Fruit fly (Drosophila melanogaster) whole organism, larva: ENCODE results near the gene VhaPPA1-1.
A peak's percentile ranks its signal among the peaks of the same experiment; 100 is the strongest.

Source experiments
- noc ChIP-seq: fragments of 200-800 bp; sonication (Bioruptor generic); optimal IDR thresholded peaks from 3 replicates; lab custom pipeline; 2019; ENCODE audit warnings: missing biosample characterization, mild to moderate bottlenecking, missing genetic modification characterization, moderate library complexity

The VhaPPA1-1 gene

dm6 chr3R:14903837-14904431, at the start of gene VhaPPA1-1:
TSS of gene VhaPPA1-1 (minus strand) at chr3R:14904061.
- peak; percentile 11 for TF ChIP-seq noc

dm6 chr3R:14917927-14918829, 14.3 kb upstream of the VhaPPA1-1 start, which contains the start of gene Sdr:
TSS of gene Sdr (plus strand) at chr3R:14918628.
- TF ChIP-seq noc, result peak; percentile 31

dm6 chr3R:14912449-14912987, 8.7 kb upstream of the VhaPPA1-1 start:
- TF ChIP-seq noc, result no peak

- TF ChIP-seq noc, result no peak
Measured at dm6 chr3R:14901408-14902352, 2.2 kb downstream of the VhaPPA1-1 start, which contains the start of gene RpS5b. TSS of gene RpS5b (minus strand) at chr3R:14901563.

- no peak for TF ChIP-seq noc
Measured at dm6 chr3R:14900177-14900576, 3.7 kb downstream of the VhaPPA1-1 start, which contains the start of gene VhaPPA1-2. TSS of gene VhaPPA1-2 (minus strand) at chr3R:14900277.

dm6 chr3R:14898280-14898756, 5.5 kb downstream of the VhaPPA1-1 start, which contains the start of the genes Nup93-2 and CG3817:
TSS of gene Nup93-2 (minus strand) at chr3R:14898372.
TSS of gene CG3817 (plus strand) at chr3R:14898739.
- TF ChIP-seq noc, result no peak

- TF ChIP-seq noc, result no peak
Measured at dm6 chr3R:14894783-14894883, 9.2 kb downstream of the VhaPPA1-1 start, which contains the start of gene CG14860. TSS of gene CG14860 (plus strand) at chr3R:14894784.

dm6 chr3R:14893791-14894782, 9.8 kb downstream of the VhaPPA1-1 start, which contains the start of gene Dph2:
TSS of gene Dph2 (minus strand) at chr3R:14893954.
- peak; percentile 28 for TF ChIP-seq noc

- no peak for TF ChIP-seq noc
Measured at dm6 chr3R:14890064-14890709, 13.7 kb downstream of the VhaPPA1-1 start, which contains the start of the genes CycC and UQCR-C1. TSS of gene CycC (minus strand) at chr3R:14890205. TSS of gene UQCR-C1 (plus strand) at chr3R:14890231.

- peak; percentile 74 for TF ChIP-seq noc
Measured at dm6 chr3R:14886011-14886534, 17.8 kb downstream of the VhaPPA1-1 start, which contains the start of the genes Rrp6, CG33331 and CG33332. TSS of gene Rrp6 (minus strand) at chr3R:14886246. TSS of gene CG33331 (plus strand) at chr3R:14886456. TSS of gene CG33332 (plus strand) at chr3R:14886456.

- no peak for TF ChIP-seq noc
Measured at dm6 chr3R:14880861-14881260, 23.0 kb downstream of the VhaPPA1-1 start.

- no peak for TF ChIP-seq noc
Measured at dm6 chr3R:14879207-14879863, 24.5 kb downstream of the VhaPPA1-1 start, which contains the start of gene CG3631. TSS of gene CG3631 (plus strand) at chr3R:14879457.

- no peak for TF ChIP-seq noc
Measured at dm6 chr3R:14878145-14878544, 25.7 kb downstream of the VhaPPA1-1 start.
